Worm (Caenorhabditis elegans): ENCODE measurements around the gene K07E3.9.

Gene K07E3.9

ce11 chrX:8148993-8149392 lies 41.0 kb downstream of the K07E3.9 start:
- TF ChIP-seq nhr-237 (tag; optimal IDR thresholded peaks at IDR 0.05) (no peak), nhr-12 (tag; optimal IDR thresholded peaks at IDR 0.05) (no peak), tbx-8 (GFP tag; optimal IDR thresholded peaks at IDR 0.05) (no peak), sptf-1 (tag; optimal IDR thresholded peaks at IDR 0.05) (no peak), lsy-2 (tag; optimal IDR thresholded peaks at IDR 0.05) (no peak), lin-32 (GFP tag; optimal IDR thresholded peaks at IDR 0.05) (no peak), unc-62 (GFP tag; optimal IDR thresholded peaks at IDR 0.05) (no peak), hlh-1 (tag; optimal IDR thresholded peaks at IDR 0.05) (no peak), unc-120 (tag; optimal IDR thresholded peaks at IDR 0.05; ENCODE audit: poor library complexity, severe bottlenecking) (no peak), ceh-83 (GFP tag; optimal IDR thresholded peaks at IDR 0.05) (no peak), drap-1 (GFP tag; optimal IDR thresholded peaks at IDR 0.05) (no peak), ceh-43 (GFP tag; optimal IDR thresholded peaks at IDR 0.05) (no peak), bed-3 (GFP tag; optimal IDR thresholded peaks at IDR 0.05) (no peak), elt-3 (tag; optimal IDR thresholded peaks at IDR 0.05) (no peak), mep-1 (tag; optimal IDR thresholded peaks at IDR 0.05) (no peak), elt-1 (tag; optimal IDR thresholded peaks at IDR 0.05; ENCODE audit: borderline replicate concordance, insufficient read depth) (no peak), ztf-11 (tag; optimal IDR thresholded peaks at IDR 0.05) (no peak), ceh-39 (tag; optimal IDR thresholded peaks at IDR 0.05) (no peak)

ce11 chrX:8150621-8151020 lies 42.6 kb downstream of the K07E3.9 start, which contains the start of gene F22F1.2:
F22F1.2 (minus strand) TSS chrX:8150721.
- TF ChIP-seq mab-5 (tag; optimal IDR thresholded peaks at IDR 0.05) (no peak), nhr-76 (tag; optimal IDR thresholded peaks at IDR 0.05) (no peak), ces-1 (GFP tag; optimal IDR thresholded peaks at IDR 0.05) (no peak), flh-1 (GFP tag; optimal IDR thresholded peaks at IDR 0.05) (no peak), hlh-1 (tag; optimal IDR thresholded peaks at IDR 0.05) (no peak), ceh-39 (tag; optimal IDR thresholded peaks at IDR 0.05) (no peak), pha-4 (tag; optimal IDR thresholded peaks at IDR 0.05) (no peak)

- TF ChIP-seq blmp-1 (tag; optimal IDR thresholded peaks at IDR 0.05) (no peak), mep-1 (tag; optimal IDR thresholded peaks at IDR 0.05) (no peak), sptf-1 (tag; optimal IDR thresholded peaks at IDR 0.05) (no peak), hlh-1 (tag; optimal IDR thresholded peaks at IDR 0.05) (no peak), ceh-43 (GFP tag; optimal IDR thresholded peaks at IDR 0.05) (no peak), cnd-1 (tag; optimal IDR thresholded peaks at IDR 0.05) (no peak), M03D4.4 (tag; optimal IDR thresholded peaks at IDR 0.05) (no peak), unc-62 (GFP tag; optimal IDR thresholded peaks at IDR 0.05) (no peak), ceh-83 (GFP tag; optimal IDR thresholded peaks at IDR 0.05) (peak; percentile 56)
Measured at ce11 chrX:8151409-8151808, 43.4 kb downstream of the K07E3.9 start.

- peak; percentile 12 for TF ChIP-seq mep-1 (tag; optimal IDR thresholded peaks at IDR 0.05)
Measured at ce11 chrX:8155447-8155877, 47.4 kb downstream of the K07E3.9 start.

- TF ChIP-seq nhr-28 (tag; optimal IDR thresholded peaks at IDR 0.05) (no peak), ham-2 (GFP tag; optimal IDR thresholded peaks at IDR 0.05) (peak; percentile 67), nhr-237 (tag; optimal IDR thresholded peaks at IDR 0.05) (no peak), ztf-11 (tag; optimal IDR thresholded peaks at IDR 0.05) (peak; percentile 19), sptf-1 (tag; optimal IDR thresholded peaks at IDR 0.05) (peak; percentile 94), zip-8 (tag; optimal IDR thresholded peaks at IDR 0.05) (no peak), lsy-2 (tag; optimal IDR thresholded peaks at IDR 0.05) (no peak), snpc-4 (tag; optimal IDR thresholded peaks at IDR 0.05) (no peak), pha-4 (tag; optimal IDR thresholded peaks at IDR 0.05) (peak; percentile 66), tbx-8 (GFP tag; optimal IDR thresholded peaks at IDR 0.05) (peak; percentile 79), mab-5 (tag; optimal IDR thresholded peaks at IDR 0.05) (no peak), ceh-39 (tag; optimal IDR thresholded peaks at IDR 0.05) (no peak), unc-120 (tag; optimal IDR thresholded peaks at IDR 0.05; ENCODE audit: poor library complexity, severe bottlenecking) (peak; percentile 50), flh-1 (GFP tag; optimal IDR thresholded peaks at IDR 0.05) (peak; percentile 65), nhr-76 (tag; optimal IDR thresholded peaks at IDR 0.05) (no peak), lin-13 (tag; optimal IDR thresholded peaks at IDR 0.05) (peak; percentile 76), bed-3 (GFP tag; optimal IDR thresholded peaks at IDR 0.05) (peak; percentile 85), nhr-2 (tag; optimal IDR thresholded peaks at IDR 0.05) (no peak), hlh-1 (tag; optimal IDR thresholded peaks at IDR 0.05) (no peak), cnd-1 (tag; optimal IDR thresholded peaks at IDR 0.05) (peak; percentile 87), mep-1 (tag; optimal IDR thresholded peaks at IDR 0.05) (peak; percentile 4), nhr-12 (tag; optimal IDR thresholded peaks at IDR 0.05) (no peak), elt-1 (tag; optimal IDR thresholded peaks at IDR 0.05; ENCODE audit: borderline replicate concordance, insufficient read depth) (no peak), unc-62 (GFP tag; optimal IDR thresholded peaks at IDR 0.05) (no peak), unc-39 (tag; optimal IDR thresholded peaks at IDR 0.05) (no peak), sem-2 (GFP tag; optimal IDR thresholded peaks at IDR 0.05) (peak; percentile 86), lin-32 (GFP tag; optimal IDR thresholded peaks at IDR 0.05) (peak; percentile 71), ces-1 (GFP tag; optimal IDR thresholded peaks at IDR 0.05) (peak; percentile 5), M03D4.4 (tag; optimal IDR thresholded peaks at IDR 0.05) (peak; percentile 91), ceh-83 (GFP tag; optimal IDR thresholded peaks at IDR 0.05) (peak; percentile 91), drap-1 (GFP tag; optimal IDR thresholded peaks at IDR 0.05) (peak; percentile 87), mls-2 (tag; optimal IDR thresholded peaks at IDR 0.05) (peak; percentile 92), elt-3 (tag; optimal IDR thresholded peaks at IDR 0.05) (no peak), ceh-43 (GFP tag; optimal IDR thresholded peaks at IDR 0.05) (peak; percentile 85), blmp-1 (tag; optimal IDR thresholded peaks at IDR 0.05) (no peak)
Measured at ce11 chrX:8155969-8156368, 47.9 kb downstream of the K07E3.9 start.
